Worm (Caenorhabditis elegans) whole organism, L1 larva: ENCODE results near the gene C50E3.5.

Source experiments
- C34B4.2 ChIP-seq: sonication (generic microtip); optimal IDR thresholded peaks from 2 replicates; lab custom pipeline; 2017; ENCODE audit warnings: mild to moderate bottlenecking, missing genetic modification characterization, missing compliant biosample characterization
- F16B12.6 ChIP-seq: fragments of 150-350 bp; optimal IDR thresholded peaks from 2 replicates; lab custom pipeline; 2014; ENCODE audit warnings: missing biosample characterization, missing genetic modification characterization
- aly-2 ChIP-seq: fragments of 150-350 bp; optimal IDR thresholded peaks from 2 replicates; lab custom pipeline; 2014; ENCODE audit warnings: missing biosample characterization, missing genetic modification characterization
- ama-1 ChIP-seq: fragments of 150-350 bp; optimal IDR thresholded peaks from 2 replicates; lab custom pipeline; 2014
- blmp-1 ChIP-seq: fragments of 150-350 bp; optimal IDR thresholded peaks from 2 replicates; lab custom pipeline; 2014; ENCODE audit warnings: missing biosample characterization, missing genetic modification characterization
- ceh-8 ChIP-seq: fragments of 200-800 bp; sonication (Bioruptor generic); optimal IDR thresholded peaks from 2 replicates; lab custom pipeline; 2018; ENCODE audit warnings: mild to moderate bottlenecking, missing genetic modification characterization, moderate library complexity, missing compliant biosample characterization
- ces-1 ChIP-seq: fragments of 150-350 bp; optimal IDR thresholded peaks from 2 replicates; lab custom pipeline; 2014; ENCODE audit warnings: missing biosample characterization, missing genetic modification reagents, missing genetic modification characterization
- egl-13 ChIP-seq: sonication (generic microtip); optimal IDR thresholded peaks from 2 replicates; lab custom pipeline; 2016; ENCODE audit warnings: missing genotype, missing genetic modification reagents, missing genetic modification characterization, missing compliant biosample characterization
- elt-2 ChIP-seq: sonication (generic microtip); optimal IDR thresholded peaks from 2 replicates; lab custom pipeline; 2016; ENCODE audit warnings: missing genetic modification characterization, mild to moderate bottlenecking, inconsistent platforms, missing compliant biosample characterization, missing genetic modification reagents
- elt-3 ChIP-seq, 6 experiments: fragments of 150-350 bp in 1 of 6; sonication (generic microtip); optimal IDR thresholded peaks; 2 replicates each; lab custom pipeline; 2017 to 2018; ENCODE audit warnings: missing biosample characterization in 6 of 6, missing genetic modification characterization in 6 of 6, inconsistent platforms in 1 of 6
- fkh-10 ChIP-seq: sonication (generic microtip); optimal IDR thresholded peaks from 2 replicates; lab custom pipeline; 2017; ENCODE audit warnings: missing biosample characterization, missing genetic modification reagents, missing genetic modification characterization
- fkh-8 ChIP-seq: sonication (generic microtip); optimal IDR thresholded peaks from 2 replicates; lab custom pipeline; 2016; ENCODE audit warnings: mild to moderate bottlenecking, missing genetic modification characterization, missing compliant biosample characterization
- fos-1 ChIP-seq: fragments of 150-350 bp; optimal IDR thresholded peaks from 2 replicates; lab custom pipeline; 2014; ENCODE audit warnings: missing biosample characterization, missing genetic modification characterization
- hlh-4 ChIP-seq: sonication (generic microtip); optimal IDR thresholded peaks from 2 replicates; lab custom pipeline; 2016; ENCODE audit warnings: mild to moderate bottlenecking, missing genetic modification characterization, missing compliant biosample characterization
- lin-14 ChIP-seq: fragments of 200-800 bp; sonication (Bioruptor generic); optimal IDR thresholded peaks from 2 replicates; lab custom pipeline; 2018; ENCODE audit warnings: mild to moderate bottlenecking, missing genetic modification characterization, moderate library complexity, missing compliant biosample characterization
- lin-39 ChIP-seq: fragments of 150-350 bp; optimal IDR thresholded peaks from 2 replicates; lab custom pipeline; 2014; ENCODE audit warnings: missing biosample characterization, missing genetic modification reagents, missing genetic modification characterization
- mef-2 ChIP-seq: fragments of 150-350 bp; optimal IDR thresholded peaks from 2 replicates; lab custom pipeline; 2014; ENCODE audit warnings: missing biosample characterization, missing genetic modification characterization
- nhr-28 ChIP-seq: fragments of 150-350 bp; optimal IDR thresholded peaks from 2 replicates; lab custom pipeline; 2014; ENCODE audit warnings: missing biosample characterization, missing genetic modification characterization
- nhr-71 ChIP-seq: sonication (generic microtip); optimal IDR thresholded peaks from 2 replicates; lab custom pipeline; 2016; ENCODE audit warnings: mild to moderate bottlenecking, missing genetic modification characterization, moderate library complexity, missing compliant biosample characterization
- nhr-77 ChIP-seq: fragments of 150-350 bp; optimal IDR thresholded peaks from 2 replicates; lab custom pipeline; 2014; ENCODE audit warnings: missing biosample characterization, missing genetic modification characterization
- nhr-85 ChIP-seq: sonication (generic microtip); peaks from one replicate; lab custom pipeline; 2016; ENCODE audit warnings: missing genetic modification characterization, inconsistent platforms, missing compliant biosample characterization
- nhr-90 ChIP-seq: sonication (generic microtip); optimal IDR thresholded peaks from 2 replicates; lab custom pipeline; 2016; ENCODE audit warnings: mild to moderate bottlenecking, missing genetic modification characterization, missing compliant biosample characterization; ENCODE audit not compliant: poor library complexity
- rnt-1 ChIP-seq: sonication (generic microtip); optimal IDR thresholded peaks from 2 replicates; lab custom pipeline; 2016; ENCODE audit warnings: mild to moderate bottlenecking, missing genetic modification characterization, moderate library complexity, missing compliant biosample characterization
- skn-1 ChIP-seq: fragments of 150-350 bp; optimal IDR thresholded peaks from 2 replicates; lab custom pipeline; 2014; ENCODE audit warnings: missing biosample characterization, missing genetic modification characterization
- sptf-1 ChIP-seq: fragments of 150-350 bp; optimal IDR thresholded peaks from 2 replicates; lab custom pipeline; 2014; ENCODE audit warnings: missing biosample characterization, missing genetic modification characterization
- tlp-1 ChIP-seq: fragments of 150-350 bp; optimal IDR thresholded peaks from 2 replicates; lab custom pipeline; 2014; ENCODE audit warnings: missing biosample characterization, missing genetic modification characterization
- unc-130 ChIP-seq: fragments of 150-350 bp; optimal IDR thresholded peaks from 2 replicates; lab custom pipeline; 2017; ENCODE audit warnings: missing biosample characterization, missing genetic modification characterization, inconsistent platforms
- unc-62 ChIP-seq: fragments of 150-350 bp; optimal IDR thresholded peaks from 2 replicates; lab custom pipeline; 2014; ENCODE audit warnings: missing biosample characterization, missing genetic modification reagents, missing genetic modification characterization
- unc-86 ChIP-seq: sonication (generic microtip); optimal IDR thresholded peaks from 2 replicates; lab custom pipeline; 2016; ENCODE audit warnings: missing genetic modification characterization, missing compliant biosample characterization
- unc-98 ChIP-seq: fragments of 200-800 bp; sonication (Bioruptor generic); IDR thresholded peaks from 2 replicates; pipeline ENCODE4 v1.3.6; 2022; ENCODE audit warnings: missing genetic modification characterization, missing compliant biosample characterization

C50E3.5 gene

DNA sequence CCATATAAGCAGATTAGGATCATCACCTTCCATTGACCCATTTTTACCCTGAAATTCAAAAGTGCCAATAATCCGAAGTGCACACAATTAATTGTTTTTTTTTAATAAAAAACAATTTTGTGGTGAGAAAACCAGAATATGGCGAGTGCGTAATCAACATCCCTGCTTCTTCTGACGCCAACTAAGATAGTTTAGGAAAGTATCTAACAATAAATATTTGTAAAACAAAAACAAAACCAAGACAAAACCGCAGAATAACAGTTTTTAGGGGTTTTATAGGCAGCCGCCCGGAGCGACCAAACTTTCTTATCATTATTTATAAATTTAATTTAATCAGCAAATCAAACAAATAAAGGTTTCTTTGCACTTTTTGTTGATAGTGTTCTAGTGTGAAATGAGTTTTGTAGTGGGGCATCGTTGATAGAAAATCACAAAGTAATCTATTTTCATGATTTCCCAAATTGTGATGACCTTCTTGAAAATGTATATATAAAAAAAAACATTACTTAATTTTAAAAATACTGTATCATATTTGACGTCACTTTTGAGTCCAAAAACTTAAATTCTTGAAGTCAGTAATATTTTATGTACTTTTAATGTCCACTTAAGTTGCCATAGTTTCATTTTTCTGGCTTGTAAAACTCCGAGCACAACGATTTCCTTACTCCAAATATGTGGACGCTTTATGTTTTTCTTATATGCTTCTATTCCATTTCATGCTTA, 22.1 kb downstream of the C50E3.5 start, which contains the start of the genes folt-3 and clec-214:
Gene folt-3 (minus strand): TSS at position 51 of the 723 bp plus-strand sequence.
Gene clec-214 (plus strand): TSS at position 673 of the 723 bp plus-strand sequence.
- TF ChIP-seq fkh-8 (tag; lab: Kevin White, UChicago) (no peak), nhr-28 (tag; lab: Kevin White, UChicago) (no peak), fkh-10 (GFP tag; lab: Kevin White, UChicago) (no peak), unc-62 (no peak), skn-1 (no peak), sptf-1 (no peak), elt-2 (tag; lab: Kevin White, UChicago) (peak; percentile 32)

DNA sequence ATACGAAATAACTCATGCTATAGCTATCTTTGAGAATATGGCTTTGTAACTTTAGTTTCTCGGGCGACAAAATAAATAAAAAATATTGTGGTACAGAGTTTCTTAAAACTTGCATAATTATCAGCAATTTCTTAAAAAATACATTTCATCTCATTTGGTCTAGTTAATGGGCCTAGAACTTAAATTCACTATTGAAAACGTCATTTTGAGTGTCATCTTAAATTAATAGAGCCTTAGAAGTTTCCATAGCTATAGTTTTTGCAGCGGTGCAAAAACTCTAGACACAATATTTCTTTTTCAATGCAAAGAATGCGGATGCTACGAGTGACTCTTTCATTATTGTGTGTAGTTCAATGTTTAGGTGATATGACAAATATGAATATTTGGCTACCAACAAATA, 24.2 kb downstream of the C50E3.5 start, which contains the start of gene clec-215:
Gene clec-215 (plus strand): TSS at position 301 of the 400 bp plus-strand sequence.
- TF ChIP-seq fos-1 (no peak), lin-39 (no peak), unc-130 (tag; lab: Kevin White, UChicago) (no peak), rnt-1 (tag; lab: Kevin White, UChicago) (no peak), unc-86 (tag; lab: Kevin White, UChicago) (no peak), C34B4.2 (tag; lab: Kevin White, UChicago) (no peak), hlh-4 (tag; lab: Kevin White, UChicago) (no peak), mef-2 (tag; lab: Kevin White, UChicago) (no peak), ces-1 (no peak), nhr-90 (tag; lab: Kevin White, UChicago) (no peak)

DNA sequence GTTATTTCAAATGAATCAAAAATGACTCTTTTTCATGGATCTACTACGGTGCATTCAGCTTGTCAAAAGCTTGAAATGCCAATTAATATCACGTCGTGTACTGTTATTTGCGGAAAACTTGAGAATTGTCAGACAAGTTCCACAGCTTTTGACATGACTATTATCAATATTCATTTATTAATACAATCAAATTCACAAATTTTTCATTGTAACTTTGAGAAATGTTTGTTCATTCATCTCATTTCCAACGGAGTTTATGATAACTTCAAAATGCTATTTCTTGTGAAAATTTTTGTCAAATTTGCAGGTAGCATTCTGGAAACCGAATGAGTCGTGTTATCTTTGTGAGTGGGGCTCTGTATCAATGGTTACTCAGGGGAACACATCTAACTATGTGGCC, 30.3 kb downstream of the C50E3.5 start, which contains the start of gene C50E3.15:
Gene C50E3.15 (plus strand): TSS at position 301 of the 400 bp plus-strand sequence.
- no peak for TF ChIP-seq egl-13 (tag; lab: Kevin White, UChicago)

DNA sequence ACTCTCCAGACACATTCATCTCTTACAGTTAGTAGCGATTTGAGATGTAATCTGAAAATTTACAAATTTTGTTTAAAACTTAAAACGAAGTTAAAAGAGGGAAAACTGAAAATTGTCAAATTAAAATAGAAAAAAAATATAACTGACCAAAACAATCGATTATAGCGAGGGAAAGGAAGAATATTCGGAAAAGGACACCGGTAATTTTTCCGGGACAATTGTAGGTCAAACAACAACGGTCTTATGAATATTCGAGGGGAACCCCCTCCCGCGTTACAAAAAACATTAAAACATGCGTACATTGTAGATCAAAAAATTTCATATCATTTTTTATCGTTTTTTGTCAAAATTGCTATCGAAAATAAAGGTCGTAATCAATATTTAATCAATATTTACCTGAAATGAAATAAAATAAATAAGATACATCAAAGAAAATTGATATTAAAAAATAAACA, 34.2 kb downstream of the C50E3.5 start, which contains the start of gene C50E3.12:
Gene C50E3.12 (minus strand): TSS at position 51 of the 455 bp plus-strand sequence.
- TF ChIP-seq lin-14, result no peak
- TF ChIP-seq lin-39, result no peak

- TF ChIP-seq ceh-8 (GFP tag; lab: Kevin White, UChicago) (no peak), skn-1 (no peak), unc-98 (GFP tag; lab: Robert Waterston, UW) (no peak), ama-1 (lab: Kevin White, UChicago) (no peak), ces-1 (no peak), nhr-77 (tag; lab: Kevin White, UChicago) (no peak), nhr-71 (tag; lab: Kevin White, UChicago) (no peak)
Observed at ce11 chrV:7624152-7624551, 36.4 kb downstream of the C50E3.5 start, which contains the start of gene C50E3.13. TSS of gene C50E3.13 (minus strand) at chrV:7624252.

ce11 chrV:7624652-7625051, 36.9 kb downstream of the C50E3.5 start, which contains the start of gene grsp-4:
TSS of gene grsp-4 (plus strand) at chrV:7624952.
- TF ChIP-seq tlp-1 (tag; lab: Kevin White, UChicago) (no peak), blmp-1 (tag; lab: Kevin White, UChicago) (peak; percentile 52), nhr-85 (tag; lab: Kevin White, UChicago) (peak; percentile 48)

DNA sequence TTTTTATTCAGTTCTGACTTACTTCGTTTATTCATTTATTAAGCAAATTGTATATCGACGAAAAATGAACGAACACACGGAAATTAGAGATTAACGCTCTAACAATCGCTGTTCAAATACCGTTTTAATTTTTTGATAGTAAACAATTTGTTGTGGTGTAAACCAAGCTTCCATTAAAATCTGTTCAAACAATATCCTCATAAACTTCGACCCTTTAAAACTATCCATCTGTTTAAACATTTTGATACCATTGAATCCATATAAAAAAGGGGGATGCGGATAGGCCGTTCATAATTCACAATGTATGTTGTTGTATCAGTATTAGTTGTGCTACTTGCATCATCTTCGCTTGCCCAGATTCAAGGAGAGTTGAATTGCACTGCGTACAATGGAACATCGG, 38.8 kb downstream of the C50E3.5 start, which contains the start of gene F07C4.6:
Gene F07C4.6 (plus strand): TSS at position 301 of the 400 bp plus-strand sequence.
- TF ChIP-seq elt-3 (tag; optimal IDR thresholded peaks at IDR 0.05; lab: Kevin White, UChicago), result no peak
- no peak for TF ChIP-seq aly-2 (tag; lab: Kevin White, UChicago)
- TF ChIP-seq fos-1, result no peak
- no peak for TF ChIP-seq F16B12.6
- TF ChIP-seq sptf-1, result no peak
- TF ChIP-seq, all 84 proteins: peak for 0
